Worm (Caenorhabditis elegans): Measurements from ENCODE around the gene ska-3.
A peak's percentile ranks its signal among the peaks of the same experiment; 100 is the strongest.

The ska-3 gene

ce11 chrIII:5688246-5688645, 9.4 kb upstream of the ska-3 start:
- TF ChIP-seq elt-3 (tag; optimal IDR thresholded peaks at IDR 0.05) (no peak), snpc-4 (tag; optimal IDR thresholded peaks at IDR 0.05) (peak; percentile 22), unc-55 (GFP tag; optimal IDR thresholded peaks at IDR 0.05) (peak; percentile 67), sma-9 (GFP tag; optimal IDR thresholded peaks at IDR 0.05) (peak; percentile 63), sma-9 (tag; optimal IDR thresholded peaks at IDR 0.05) (no peak), nhr-21 (tag; optimal IDR thresholded peaks at IDR 0.05) (no peak), nhr-12 (tag; optimal IDR thresholded peaks at IDR 0.05) (no peak), peb-1 (tag; optimal IDR thresholded peaks at IDR 0.05) (no peak), ama-1 (optimal IDR thresholded peaks at IDR 0.05) (peak; percentile 48), lsy-2 (tag; optimal IDR thresholded peaks at IDR 0.05) (peak in 1 of 2 experiments; percentile 48), C34F6.9 (tag; optimal IDR thresholded peaks at IDR 0.05) (peak; percentile 69), nhr-237 (tag; optimal IDR thresholded peaks at IDR 0.05) (no peak), R02D3.7 (tag; optimal IDR thresholded peaks at IDR 0.05) (no peak), nhr-77 (tag; optimal IDR thresholded peaks at IDR 0.05) (no peak), fos-1 (tag; optimal IDR thresholded peaks at IDR 0.05) (peak; percentile 48), F13H6.1 (tag; optimal IDR thresholded peaks at IDR 0.05) (peak; percentile 78), crh-2 (tag; optimal IDR thresholded peaks at IDR 0.05) (peak; percentile 69), lin-13 (GFP tag; optimal IDR thresholded peaks at IDR 0.05) (peak; percentile 10), nhr-129 (tag; optimal IDR thresholded peaks at IDR 0.05) (peak; percentile 77), sem-4 (tag; optimal IDR thresholded peaks at IDR 0.05) (peak; percentile 24), blmp-1 (tag; optimal IDR thresholded peaks at IDR 0.05; ENCODE audit: insufficient read depth) (no peak)

ce11 chrIII:5683998-5684397, 5.2 kb upstream of the ska-3 start, which contains the start of gene rcan-1:
Gene rcan-1 (minus strand): TSS chrIII:5684098.
- TF ChIP-seq snpc-4 (tag; optimal IDR thresholded peaks at IDR 0.05) = no peak
- TF ChIP-seq unc-55 (GFP tag; optimal IDR thresholded peaks at IDR 0.05) = no peak
- TF ChIP-seq sem-4 (tag; optimal IDR thresholded peaks at IDR 0.05) = no peak
- TF ChIP-seq crh-2 (tag; optimal IDR thresholded peaks at IDR 0.05) = no peak
- TF ChIP-seq peb-1 (tag; optimal IDR thresholded peaks at IDR 0.05) = no peak
- TF ChIP-seq ztf-11 (tag; optimal IDR thresholded peaks at IDR 0.05) = no peak
- no peak for TF ChIP-seq ztf-1 (GFP tag; conservative IDR thresholded peaks at IDR 0.05)
- TF ChIP-seq C34F6.9 (tag; optimal IDR thresholded peaks at IDR 0.05) = no peak
- no peak for TF ChIP-seq nhr-237 (tag; optimal IDR thresholded peaks at IDR 0.05)
- no peak for TF ChIP-seq zag-1 (tag; optimal IDR thresholded peaks at IDR 0.05)
- TF ChIP-seq nhr-25 (tag; optimal IDR thresholded peaks at IDR 0.05) = no peak
- no peak for TF ChIP-seq R02D3.7 (tag; optimal IDR thresholded peaks at IDR 0.05)
- no peak for TF ChIP-seq nhr-21 (tag; optimal IDR thresholded peaks at IDR 0.05)
- no peak for TF ChIP-seq nhr-6 (tag; optimal IDR thresholded peaks at IDR 0.05)
- TF ChIP-seq ceh-16 (tag; optimal IDR thresholded peaks at IDR 0.05) = no peak
- TF ChIP-seq nhr-10 (tag; optimal IDR thresholded peaks at IDR 0.05) = no peak
- no peak for TF ChIP-seq ama-1 (optimal IDR thresholded peaks at IDR 0.05)
- no peak for TF ChIP-seq nhr-12 (tag; optimal IDR thresholded peaks at IDR 0.05)
- no peak for TF ChIP-seq lin-13 (GFP tag; optimal IDR thresholded peaks at IDR 0.05)

DNA sequence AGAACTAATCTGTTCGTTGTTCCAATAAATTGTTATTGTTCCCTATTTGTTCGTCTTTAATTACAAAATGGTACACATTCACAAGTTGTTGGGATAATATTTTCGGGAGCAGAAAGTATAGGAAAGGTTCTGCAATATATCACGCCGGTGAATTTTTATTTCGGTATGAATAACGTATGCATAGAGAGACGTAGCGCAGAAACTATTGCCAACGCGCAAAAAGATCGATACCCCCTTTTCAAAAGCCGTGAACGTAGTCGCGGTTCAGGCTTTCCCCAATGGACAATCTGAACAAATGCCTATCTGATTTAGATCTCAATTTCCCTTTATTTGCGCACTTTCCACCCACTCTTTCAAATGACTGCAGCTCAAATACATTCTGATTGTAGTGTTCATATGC, 1.3 kb upstream of the ska-3 start, which contains the start of gene pst-2:
Gene pst-2 (plus strand): TSS at position 293 of the 400 bp plus-strand sequence.
- no peak for TF ChIP-seq ceh-16 (tag; optimal IDR thresholded peaks at IDR 0.05)
- no peak for TF ChIP-seq nhr-6 (tag; optimal IDR thresholded peaks at IDR 0.05)
- no peak for TF ChIP-seq nhr-10 (tag; optimal IDR thresholded peaks at IDR 0.05)
- TF ChIP-seq skn-1 (tag; optimal IDR thresholded peaks at IDR 0.05) = no peak
- TF ChIP-seq Y55F3AM.14 (GFP tag; optimal IDR thresholded peaks at IDR 0.05) = no peak
- TF ChIP-seq ceh-82 (tag; optimal IDR thresholded peaks at IDR 0.05) = no peak
- no peak for TF ChIP-seq nhr-12 (tag; optimal IDR thresholded peaks at IDR 0.05)
- TF ChIP-seq nhr-21 (tag; optimal IDR thresholded peaks at IDR 0.05) = no peak
- no peak for TF ChIP-seq lin-13 (GFP tag; optimal IDR thresholded peaks at IDR 0.05)
- no peak for TF ChIP-seq nhr-25 (tag; optimal IDR thresholded peaks at IDR 0.05)
- TF ChIP-seq elt-1 (tag; optimal IDR thresholded peaks at IDR 0.05) = no peak
- no peak for TF ChIP-seq dmd-4 (tag; optimal IDR thresholded peaks at IDR 0.05)
- no peak for TF ChIP-seq unc-55 (GFP tag; optimal IDR thresholded peaks at IDR 0.05)
- no peak for TF ChIP-seq sem-4 (tag; optimal IDR thresholded peaks at IDR 0.05)
- no peak for TF ChIP-seq sma-3 (GFP tag; optimal IDR thresholded peaks at IDR 0.05)
- TF ChIP-seq lin-11 (tag; optimal IDR thresholded peaks at IDR 0.05) = no peak
- no peak for TF ChIP-seq blmp-1 (tag; optimal IDR thresholded peaks at IDR 0.05; ENCODE audit: insufficient read depth)
- TF ChIP-seq nhr-129 (tag; optimal IDR thresholded peaks at IDR 0.05) = no peak

DNA sequence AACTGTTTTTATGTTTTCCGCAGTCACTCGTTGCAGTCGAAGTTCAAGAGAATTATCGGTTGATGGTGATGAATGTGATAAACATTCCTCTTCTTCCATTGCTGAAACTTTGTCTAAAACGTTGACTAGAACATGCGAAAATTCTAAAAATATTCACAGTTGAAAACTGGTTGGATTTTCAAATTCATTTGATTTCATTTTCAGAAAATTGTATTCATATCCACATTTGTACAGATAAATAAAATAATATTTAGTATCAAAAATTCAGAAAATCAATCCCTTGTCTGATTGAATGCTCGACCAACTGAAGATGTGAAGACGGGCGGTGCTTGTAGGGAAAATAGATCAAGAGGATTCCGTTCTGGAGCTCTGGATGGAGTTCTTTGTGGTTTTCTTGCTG, 1.0 kb downstream of the ska-3 start, which contains the start of gene F54E7.9:
Gene F54E7.9 (minus strand): TSS at position 101 of the 400 bp plus-strand sequence.
- no peak for TF ChIP-seq Y55F3AM.14 (GFP tag; optimal IDR thresholded peaks at IDR 0.05)
- no peak for TF ChIP-seq unc-39 (tag; optimal IDR thresholded peaks at IDR 0.05)
- no peak for TF ChIP-seq nhr-25 (tag; optimal IDR thresholded peaks at IDR 0.05)
- TF ChIP-seq nhr-77 (tag; optimal IDR thresholded peaks at IDR 0.05) = no peak
- TF ChIP-seq nhr-23 (tag; optimal IDR thresholded peaks at IDR 0.05) = no peak
- no peak for TF ChIP-seq peb-1 (tag; optimal IDR thresholded peaks at IDR 0.05)
- no peak for TF ChIP-seq nhr-12 (tag; optimal IDR thresholded peaks at IDR 0.05)
- TF ChIP-seq mdl-1 (tag; optimal IDR thresholded peaks at IDR 0.05) = no peak
- no peak for TF ChIP-seq nhr-10 (tag; optimal IDR thresholded peaks at IDR 0.05)
- TF ChIP-seq ceh-82 (tag; optimal IDR thresholded peaks at IDR 0.05) = no peak
- no peak for TF ChIP-seq lsy-2 (tag; optimal IDR thresholded peaks at IDR 0.05)
- TF ChIP-seq nhr-21 (tag; optimal IDR thresholded peaks at IDR 0.05) = no peak
- no peak for TF ChIP-seq lin-39 (tag; optimal IDR thresholded peaks at IDR 0.05)
- TF ChIP-seq elt-1 (tag; optimal IDR thresholded peaks at IDR 0.05) = no peak
- TF ChIP-seq egl-27 (tag; optimal IDR thresholded peaks at IDR 0.05) = no peak
- no peak for TF ChIP-seq ztf-4 (tag; optimal IDR thresholded peaks at IDR 0.05)

All from whole organism, L2 larva.